Worm (Caenorhabditis elegans) whole organism, L3 larva: ENCODE data around the gene bus-18.

Experiments
- R02D3.7 ChIP-seq: fragments of 150-350 bp; optimal IDR thresholded peaks from 2 replicates; lab custom pipeline; 2014; ENCODE audit warnings: missing biosample characterization, missing genetic modification characterization
- ama-1 ChIP-seq: fragments of 150-350 bp; optimal IDR thresholded peaks from 2 replicates; lab custom pipeline; 2018
- ceh-16 ChIP-seq: sonication (generic microtip); optimal IDR thresholded peaks from 2 replicates; lab custom pipeline; 2017; ENCODE audit warnings: missing biosample characterization, missing genetic modification characterization
- ceh-28 ChIP-seq: fragments of 150-350 bp; optimal IDR thresholded peaks from 2 replicates; lab custom pipeline; 2014; ENCODE audit warnings: missing biosample characterization, missing genetic modification reagents, missing genetic modification characterization
- ceh-82 ChIP-seq: fragments of 150-350 bp; optimal IDR thresholded peaks from 2 replicates; lab custom pipeline; 2014; ENCODE audit warnings: missing biosample characterization, missing genetic modification characterization
- daf-12 ChIP-seq: fragments of 150-350 bp; optimal IDR thresholded peaks from 2 replicates; lab custom pipeline; 2014; ENCODE audit warnings: missing biosample characterization, missing genetic modification reagents, missing genetic modification characterization
- egl-27 ChIP-seq: sonication (generic microtip); optimal IDR thresholded peaks from 4 replicates; lab custom pipeline; 2017; ENCODE audit warnings: missing biosample characterization, missing genetic modification reagents, missing genetic modification characterization
- elt-1 ChIP-seq: fragments of 150-350 bp; optimal IDR thresholded peaks from 2 replicates; lab custom pipeline; 2014; ENCODE audit warnings: missing biosample characterization, missing genetic modification characterization
- elt-2 ChIP-seq: sonication (generic microtip); optimal IDR thresholded peaks from 2 replicates; lab custom pipeline; 2016; ENCODE audit warnings: missing genetic modification reagents, mild to moderate bottlenecking, missing genetic modification characterization, missing compliant biosample characterization
- elt-3 ChIP-seq, 3 experiments: fragments of 150-350 bp in 1 of 3; sonication (generic microtip) in 2 of 3; optimal IDR thresholded peaks; 2 replicates in 2 of 3; 4 replicates in 1 of 3; lab custom pipeline; 2014 to 2017; ENCODE audit warnings: missing biosample characterization in 3 of 3, missing genetic modification characterization in 3 of 3
- eor-1 ChIP-seq, 2 experiments: fragments of 150-350 bp; optimal IDR thresholded peaks; 2 replicates each; lab custom pipeline; 2014 to 2018; ENCODE audit warnings: missing biosample characterization in 2 of 2, missing genetic modification characterization in 2 of 2
- fkh-10 ChIP-seq: sonication (generic microtip); optimal IDR thresholded peaks from 2 replicates; lab custom pipeline; 2017; ENCODE audit warnings: missing biosample characterization, missing genetic modification reagents, missing genetic modification characterization
- fkh-2 ChIP-seq: fragments of 150-350 bp; optimal IDR thresholded peaks from 2 replicates; lab custom pipeline; 2014; ENCODE audit warnings: missing biosample characterization, missing genetic modification reagents, missing genetic modification characterization
- fos-1 ChIP-seq: fragments of 150-350 bp; optimal IDR thresholded peaks from 2 replicates; lab custom pipeline; 2014; ENCODE audit warnings: missing biosample characterization, missing genetic modification characterization
- jun-1 ChIP-seq: fragments of 150-350 bp; optimal IDR thresholded peaks from 2 replicates; lab custom pipeline; 2014; ENCODE audit warnings: missing biosample characterization, missing genetic modification reagents, missing genetic modification characterization
- lin-15B ChIP-seq: fragments of 150-350 bp; optimal IDR thresholded peaks from 2 replicates; lab custom pipeline; 2014; ENCODE audit warnings: missing biosample characterization, missing genetic modification characterization
- lin-39 ChIP-seq: fragments of 150-350 bp; optimal IDR thresholded peaks from 2 replicates; lab custom pipeline; 2018; ENCODE audit warnings: missing biosample characterization, missing genetic modification reagents, missing genetic modification characterization
- mdl-1 ChIP-seq: fragments of 150-350 bp; optimal IDR thresholded peaks from 2 replicates; lab custom pipeline; 2014; ENCODE audit warnings: missing biosample characterization, missing genetic modification characterization
- nfya-1 ChIP-seq: sonication (generic microtip); optimal IDR thresholded peaks from 2 replicates; lab custom pipeline; 2017; ENCODE audit warnings: missing genetic modification characterization, mild to moderate bottlenecking, missing compliant biosample characterization, antibody characterized with exemption, moderate library complexity; ENCODE audit not compliant: insufficient read depth
- nhr-12 ChIP-seq: fragments of 150-350 bp; optimal IDR thresholded peaks from 2 replicates; lab custom pipeline; 2014; ENCODE audit warnings: missing biosample characterization, missing genetic modification characterization
- nhr-23 ChIP-seq: fragments of 150-350 bp; optimal IDR thresholded peaks from 2 replicates; lab custom pipeline; 2014; ENCODE audit warnings: missing biosample characterization, missing genetic modification reagents, missing genetic modification characterization
- nhr-237 ChIP-seq: fragments of 150-350 bp; optimal IDR thresholded peaks from 2 replicates; lab custom pipeline; 2014; ENCODE audit warnings: missing biosample characterization, missing genetic modification characterization
- nhr-25 ChIP-seq: sonication (generic microtip); optimal IDR thresholded peaks from 2 replicates; lab custom pipeline; 2017; ENCODE audit warnings: missing biosample characterization, missing genetic modification characterization
- nhr-28 ChIP-seq: fragments of 150-350 bp; optimal IDR thresholded peaks from 2 replicates; lab custom pipeline; 2014; ENCODE audit warnings: missing biosample characterization, missing genetic modification characterization
- nhr-43 ChIP-seq: sonication (generic microtip); optimal IDR thresholded peaks from 2 replicates; lab custom pipeline; 2016; ENCODE audit warnings: mild to moderate bottlenecking, missing genetic modification characterization, missing compliant biosample characterization; ENCODE audit not compliant: poor library complexity, severe bottlenecking
- nhr-67 ChIP-seq: fragments of 150-350 bp; optimal IDR thresholded peaks from 2 replicates; lab custom pipeline; 2014; ENCODE audit warnings: missing biosample characterization, missing genetic modification characterization
- nhr-76 ChIP-seq: fragments of 150-350 bp; sonication (generic microtip); optimal IDR thresholded peaks from 5 replicates; lab custom pipeline; 2014; ENCODE audit warnings: missing biosample characterization, missing genetic modification characterization
- nhr-77 ChIP-seq: fragments of 150-350 bp; optimal IDR thresholded peaks from 2 replicates; lab custom pipeline; 2014; ENCODE audit warnings: missing biosample characterization, missing genetic modification characterization
- pha-4 ChIP-seq: fragments of 150-350 bp; optimal IDR thresholded peaks from 2 replicates; lab custom pipeline; 2014; ENCODE audit warnings: missing biosample characterization, missing genetic modification reagents, missing genetic modification characterization
- pqm-1 ChIP-seq: fragments of 150-350 bp; optimal IDR thresholded peaks from 2 replicates; lab custom pipeline; 2017; ENCODE audit warnings: missing biosample characterization, missing genetic modification characterization, inconsistent platforms
- sea-2 ChIP-seq: fragments of 150-350 bp; sonication (generic microtip); optimal IDR thresholded peaks from 4 replicates; lab custom pipeline; 2014; ENCODE audit warnings: missing biosample characterization, missing genetic modification reagents, missing genetic modification characterization
- tbx-2 ChIP-seq: sonication (generic microtip); optimal IDR thresholded peaks from 2 replicates; lab custom pipeline; 2016; ENCODE audit warnings: mild to moderate bottlenecking, missing genetic modification characterization, missing compliant biosample characterization
- zag-1 ChIP-seq: fragments of 150-350 bp; optimal IDR thresholded peaks from 2 replicates; lab custom pipeline; 2014; ENCODE audit warnings: missing biosample characterization, missing genetic modification characterization

The bus-18 gene

ce11 chrV:11782809-11783440 is 9.4 kb downstream of the bus-18 start, which contains the start of gene F55A11.11 (continued):
- TF ChIP-seq fos-1 (tag; lab: Kevin White, UChicago), result no peak
- peak; percentile 60 for TF ChIP-seq elt-2
- TF ChIP-seq jun-1 (tag; lab: Kevin White, UChicago), result no peak
- peak; percentile 46 for TF ChIP-seq pqm-1
- no peak for TF ChIP-seq eor-1 (tag; optimal IDR thresholded peaks at IDR 0.05; lab: Kevin White, UChicago)
- peak; percentile 80 for TF ChIP-seq ama-1
- TF ChIP-seq fkh-2 (tag; lab: Kevin White, UChicago), result no peak

ce11 chrV:11787258-11787657 is 13.7 kb downstream of the bus-18 start, which contains the start of gene F55A11.7:
Gene F55A11.7 (minus strand): TSS chrV:11787443.
- TF ChIP-seq nhr-67 (tag; lab: Kevin White, UChicago) (no peak), lin-15B (tag; lab: Kevin White, UChicago) (no peak), egl-27 (tag; lab: Kevin White, UChicago) (no peak), nhr-28 (tag; lab: Kevin White, UChicago) (no peak), nhr-77 (tag; lab: Kevin White, UChicago) (no peak)

- TF ChIP-seq pha-4 (tag; lab: Kevin White, UChicago), result no peak
- no peak for TF ChIP-seq nhr-25 (tag; lab: Kevin White, UChicago)
- TF ChIP-seq tbx-2, result no peak
- no peak for TF ChIP-seq R02D3.7 (tag; lab: Kevin White, UChicago)
- TF ChIP-seq daf-12 (tag; lab: Kevin White, UChicago), result no peak
- TF ChIP-seq nhr-76 (tag; lab: Kevin White, UChicago), result no peak
- no peak for TF ChIP-seq nhr-12 (tag; lab: Kevin White, UChicago)
- no peak for TF ChIP-seq lin-39 (tag; lab: Kevin White, UChicago)
- no peak for TF ChIP-seq mdl-1
- TF ChIP-seq zag-1 (tag; lab: Kevin White, UChicago), result no peak
- no peak for TF ChIP-seq ceh-16 (tag; lab: Kevin White, UChicago)
- TF ChIP-seq elt-1 (tag; lab: Kevin White, UChicago), result no peak
- TF ChIP-seq ceh-82 (tag; lab: Kevin White, UChicago), result no peak
- no peak for TF ChIP-seq nfya-1 (tag; lab: Kevin White, UChicago)
- no peak for TF ChIP-seq sea-2 (GFP tag; lab: Kevin White, UChicago)
- no peak for TF ChIP-seq fkh-10
- TF ChIP-seq fkh-2 (tag; lab: Kevin White, UChicago), result no peak
These were observed 14.3 kb downstream of the bus-18 start, which contains the start of gene F55A11.8 for ce11 chrV:11787742-11788238. Gene F55A11.8 (plus strand): TSS chrV:11788188.

ce11 chrV:11789474-11789873 is 16.0 kb downstream of the bus-18 start, which contains the start of gene D2023.1:
Gene D2023.1 (plus strand): TSS chrV:11789550.
- TF ChIP-seq lin-39 (tag; lab: Kevin White, UChicago) (no peak), R02D3.7 (tag; lab: Kevin White, UChicago) (no peak), nhr-28 (tag; lab: Kevin White, UChicago) (no peak), nhr-237 (no peak), fkh-10 (no peak)

ce11 chrV:11794172-11794571 is 20.7 kb downstream of the bus-18 start:
- TF ChIP-seq nhr-25 (tag; lab: Kevin White, UChicago) (peak; percentile 64), mdl-1 (no peak), nhr-43 (tag; lab: Kevin White, UChicago) (peak; percentile 52)

ce11 chrV:11795352-11795751 is 21.8 kb downstream of the bus-18 start:
- TF ChIP-seq ceh-28 (tag; lab: Kevin White, UChicago) (peak; percentile 47), tbx-2 (no peak), nhr-25 (tag; lab: Kevin White, UChicago) (peak; percentile 23), sea-2 (GFP tag; lab: Kevin White, UChicago) (no peak), nhr-23 (peak; percentile 64), elt-3 (tag; optimal IDR thresholded peaks at IDR 0.05; lab: Kevin White, UChicago) (no peak)
